Worm (Caenorhabditis elegans) whole organism, mixed stage, embryonic: ENCODE results near the gene pmk-2.

Experiments
- ceh-39 ChIP-seq: fragments of 150-350 bp; optimal IDR thresholded peaks from 2 replicates; lab custom pipeline; 2014; ENCODE audit warnings: missing biosample characterization, missing genetic modification characterization
- cnd-1 ChIP-seq: fragments of 200-800 bp; sonication (Bioruptor generic); optimal IDR thresholded peaks from 2 replicates; lab custom pipeline; 2018; ENCODE audit warnings: mild to moderate bottlenecking, missing genetic modification characterization, missing compliant biosample characterization
- elt-1 ChIP-seq: sonication (generic microtip); optimal IDR thresholded peaks from 2 replicates; lab custom pipeline; 2017; ENCODE audit warnings: missing genetic modification characterization, mild to moderate bottlenecking, missing compliant biosample characterization, antibody characterized with exemption, moderate library complexity, borderline replicate concordance; ENCODE audit not compliant: insufficient read depth
- unc-62 ChIP-seq: fragments of 150-350 bp; optimal IDR thresholded peaks from 2 replicates; lab custom pipeline; 2014; ENCODE audit warnings: missing biosample characterization, missing genetic modification reagents, missing genetic modification characterization
- ztf-11 ChIP-seq: fragments of 150-350 bp; optimal IDR thresholded peaks from 2 replicates; lab custom pipeline; 2014; ENCODE audit warnings: missing biosample characterization, missing genetic modification characterization

- TF ChIP-seq ztf-11 (tag; lab: Kevin White, UChicago) (no peak), elt-1 (tag; lab: Kevin White, UChicago) (no peak), cnd-1 (no peak), unc-62 (no peak), ceh-39 (tag; lab: Kevin White, UChicago) (no peak)
These were observed 27.8 kb upstream of the pmk-2 start, which contains the start of gene irld-8 for ce11 chrIV:8115462-8115861.
